Worm (Caenorhabditis elegans) whole organism, L2 larva: ENCODE measurements around the gene Y46G5A.7.
"Not testable (repeated sequence)": the region's sequence is repeated elsewhere in the genome, so short reads cannot be mapped to it uniquely, and the experiment has no call there.

Experiments used
- F13H6.1 ChIP-seq: sonication (generic microtip); optimal IDR thresholded peaks from 2 replicates; lab custom pipeline; 2016; ENCODE audit warnings: missing genetic modification characterization, missing compliant biosample characterization
- R02D3.7 ChIP-seq: fragments of 150-350 bp; optimal IDR thresholded peaks from 2 replicates; lab custom pipeline; 2014; ENCODE audit warnings: missing biosample characterization, missing genetic modification characterization
- Y55F3AM.14 ChIP-seq: fragments of 200-800 bp; sonication (Bioruptor generic); optimal IDR thresholded peaks from 2 replicates; lab custom pipeline; 2018; ENCODE audit warnings: mild to moderate bottlenecking, missing genetic modification characterization, missing compliant biosample characterization
- ZK546.5 ChIP-seq: sonication (generic microtip); optimal IDR thresholded peaks from 2 replicates; lab custom pipeline; 2017; ENCODE audit warnings: missing biosample characterization, missing genetic modification characterization
- alr-1 ChIP-seq: fragments of 150-350 bp; optimal IDR thresholded peaks from 2 replicates; lab custom pipeline; 2014; ENCODE audit warnings: missing biosample characterization, missing genetic modification characterization
- aly-2 ChIP-seq: fragments of 150-350 bp; optimal IDR thresholded peaks from 2 replicates; lab custom pipeline; 2014; ENCODE audit warnings: missing biosample characterization, missing genetic modification characterization
- blmp-1 ChIP-seq: sonication (generic microtip); optimal IDR thresholded peaks from 2 replicates; lab custom pipeline; 2017; ENCODE audit warnings: missing genetic modification characterization, mild to moderate bottlenecking, missing compliant biosample characterization, antibody characterized with exemption, moderate library complexity; ENCODE audit not compliant: insufficient read depth
- ceh-16 ChIP-seq: fragments of 150-350 bp; optimal IDR thresholded peaks from 2 replicates; lab custom pipeline; 2014; ENCODE audit warnings: missing biosample characterization, missing genetic modification characterization
- ceh-82 ChIP-seq: fragments of 150-350 bp; optimal IDR thresholded peaks from 2 replicates; lab custom pipeline; 2014; ENCODE audit warnings: missing biosample characterization, missing genetic modification characterization
- crh-2 ChIP-seq: sonication (generic microtip); optimal IDR thresholded peaks from 2 replicates; lab custom pipeline; 2017; ENCODE audit warnings: missing biosample characterization, missing genetic modification characterization
- dmd-4 ChIP-seq: sonication (generic microtip); optimal IDR thresholded peaks from 2 replicates; lab custom pipeline; 2017; ENCODE audit warnings: missing biosample characterization, missing genetic modification characterization
- elt-1 ChIP-seq: fragments of 150-350 bp; optimal IDR thresholded peaks from 2 replicates; lab custom pipeline; 2014; ENCODE audit warnings: missing biosample characterization, missing genetic modification characterization
- lin-11 ChIP-seq: fragments of 150-350 bp; sonication (generic microtip); optimal IDR thresholded peaks from 2 replicates; lab custom pipeline; 2014; ENCODE audit warnings: missing biosample characterization, missing genetic modification characterization, inconsistent platforms, mixed read lengths
- lin-13 ChIP-seq: fragments of 150-350 bp; optimal IDR thresholded peaks from 2 replicates; lab custom pipeline; 2014; ENCODE audit warnings: missing biosample characterization, missing genetic modification reagents, missing genetic modification characterization
- lsy-2 ChIP-seq, 2 experiments: fragments of 150-350 bp in 1 of 2; sonication (generic microtip) in 1 of 2; optimal IDR thresholded peaks; 2 replicates each; lab custom pipeline; 2014 to 2017; ENCODE audit warnings: missing biosample characterization in 2 of 2, missing genetic modification characterization in 2 of 2
- mab-5 ChIP-seq: fragments of 150-350 bp; optimal IDR thresholded peaks from 2 replicates; lab custom pipeline; 2014; ENCODE audit warnings: missing biosample characterization, missing genetic modification characterization
- mdl-1 ChIP-seq, 2 experiments: fragments of 150-350 bp in 1 of 2; sonication (generic microtip) in 1 of 2; optimal IDR thresholded peaks; 2 replicates each; lab custom pipeline; 2017; ENCODE audit warnings: missing biosample characterization in 2 of 2, missing genetic modification characterization in 2 of 2
- nhr-10 ChIP-seq: sonication (generic microtip); optimal IDR thresholded peaks from 2 replicates; lab custom pipeline; 2017; ENCODE audit warnings: missing biosample characterization, missing genetic modification characterization
- nhr-11 ChIP-seq: fragments of 150-350 bp; optimal IDR thresholded peaks from 2 replicates; lab custom pipeline; 2014; ENCODE audit warnings: missing biosample characterization, missing genetic modification characterization
- nhr-12 ChIP-seq: fragments of 150-350 bp; optimal IDR thresholded peaks from 2 replicates; lab custom pipeline; 2014; ENCODE audit warnings: missing biosample characterization, missing genetic modification characterization
- nhr-129 ChIP-seq: fragments of 150-350 bp; optimal IDR thresholded peaks from 2 replicates; lab custom pipeline; 2014; ENCODE audit warnings: missing biosample characterization, missing genetic modification characterization
- nhr-23 ChIP-seq: fragments of 150-350 bp; optimal IDR thresholded peaks from 2 replicates; lab custom pipeline; 2014; ENCODE audit warnings: missing biosample characterization, missing genetic modification reagents, missing genetic modification characterization
- nhr-237 ChIP-seq: fragments of 150-350 bp; optimal IDR thresholded peaks from 2 replicates; lab custom pipeline; 2014; ENCODE audit warnings: missing biosample characterization, missing genetic modification characterization
- nhr-25 ChIP-seq: fragments of 150-350 bp; sonication (generic microtip); optimal IDR thresholded peaks from 3 replicates; lab custom pipeline; 2014; ENCODE audit warnings: missing biosample characterization, missing genetic modification characterization
- nhr-6 ChIP-seq: fragments of 150-350 bp; optimal IDR thresholded peaks from 2 replicates; lab custom pipeline; 2014; ENCODE audit warnings: missing biosample characterization, missing genetic modification characterization
- sem-4 ChIP-seq: fragments of 150-350 bp; optimal IDR thresholded peaks from 2 replicates; lab custom pipeline; 2014; ENCODE audit warnings: missing biosample characterization, missing genetic modification reagents, missing genetic modification characterization
- skn-1 ChIP-seq: sonication (generic microtip); optimal IDR thresholded peaks from 2 replicates; lab custom pipeline; 2017; ENCODE audit warnings: missing biosample characterization, missing genetic modification characterization
- sma-9 ChIP-seq, 2 experiments: fragments of 150-350 bp in 1 of 2; sonication (generic microtip) in 1 of 2; optimal IDR thresholded peaks; 2 replicates each; lab custom pipeline; 2014 to 2016; ENCODE audit warnings: missing genetic modification characterization in 2 of 2, mild to moderate bottlenecking in 1 of 2, missing biosample characterization in 1 of 2, missing compliant biosample characterization in 1 of 2, missing genetic modification reagents in 1 of 2, moderate library complexity in 1 of 2
- unc-55 ChIP-seq: fragments of 150-350 bp; sonication (generic microtip); optimal IDR thresholded peaks from 3 replicates; lab custom pipeline; 2014; ENCODE audit warnings: missing biosample characterization, missing genetic modification reagents, missing genetic modification characterization
- zag-1 ChIP-seq: fragments of 150-350 bp; optimal IDR thresholded peaks from 2 replicates; lab custom pipeline; 2014; ENCODE audit warnings: missing biosample characterization, missing genetic modification characterization
- ztf-11 ChIP-seq: sonication (generic microtip); optimal IDR thresholded peaks from 2 replicates; lab custom pipeline; 2017; ENCODE audit warnings: missing biosample characterization, missing genetic modification characterization

The Y46G5A.7 gene

ce11 chrII:12767258-12767824 lies 11.2 kb upstream of the Y46G5A.7 start:
- no peak for TF ChIP-seq nhr-11
- no peak for TF ChIP-seq ztf-11 (tag; lab: Kevin White, UChicago)
- TF ChIP-seq, all 48 proteins: peak for 0

- no peak for TF ChIP-seq blmp-1
- no peak for TF ChIP-seq nhr-10 (tag; lab: Kevin White, UChicago)
- no peak for TF ChIP-seq zag-1 (tag; lab: Kevin White, UChicago)
- TF ChIP-seq F13H6.1 (tag; lab: Kevin White, UChicago), result no peak
- no peak for TF ChIP-seq dmd-4
- TF ChIP-seq lin-13 (GFP tag; lab: Kevin White, UChicago), result no peak
- TF ChIP-seq sma-9 (GFP tag; optimal IDR thresholded peaks at IDR 0.05; lab: Kevin White, UChicago), result no peak
- no peak for TF ChIP-seq sma-9 (tag; optimal IDR thresholded peaks at IDR 0.05; lab: Kevin White, UChicago)
- TF ChIP-seq R02D3.7 (tag; lab: Kevin White, UChicago), result no peak
- no peak for TF ChIP-seq mab-5 (tag; lab: Kevin White, UChicago)
Observed at ce11 chrII:12766443-12767188, 10.5 kb upstream of the Y46G5A.7 start.

- TF ChIP-seq mab-5 (tag; lab: Kevin White, UChicago) (no peak), alr-1 (no peak), nhr-12 (tag; lab: Kevin White, UChicago) (no peak), ceh-82 (tag; lab: Kevin White, UChicago) (no peak), blmp-1 (no peak), nhr-23 (tag; lab: Kevin White, UChicago) (no peak), nhr-129 (no peak), F13H6.1 (tag; lab: Kevin White, UChicago) (no peak), nhr-25 (tag; lab: Kevin White, UChicago) (no peak), elt-1 (no peak), ZK546.5 (tag; lab: Kevin White, UChicago) (no peak), ztf-11 (tag; lab: Kevin White, UChicago) (no peak), nhr-237 (tag; lab: Kevin White, UChicago) (no peak)
Observed at ce11 chrII:12764476-12764875, 8.3 kb upstream of the Y46G5A.7 start.

- no peak for TF ChIP-seq lin-11 (tag; lab: Kevin White, UChicago)
- TF ChIP-seq nhr-6 (tag; lab: Kevin White, UChicago), result no peak
- no peak for TF ChIP-seq ceh-16 (tag; lab: Kevin White, UChicago)
- no peak for TF ChIP-seq unc-55 (GFP tag; lab: Kevin White, UChicago)
- no peak for TF ChIP-seq blmp-1
- no peak for TF ChIP-seq R02D3.7 (tag; lab: Kevin White, UChicago)
- TF ChIP-seq nhr-129, result no peak
- no peak for TF ChIP-seq skn-1 (tag; lab: Kevin White, UChicago)
- no peak for TF ChIP-seq mdl-1 (tag; optimal IDR thresholded peaks at IDR 0.05; lab: Kevin White, UChicago)
- TF ChIP-seq lsy-2 (tag; optimal IDR thresholded peaks at IDR 0.05; lab: Kevin White, UChicago), result no peak
- TF ChIP-seq F13H6.1 (tag; lab: Kevin White, UChicago), result no peak
- TF ChIP-seq crh-2, result no peak
- TF ChIP-seq Y55F3AM.14 (GFP tag; lab: Kevin White, UChicago), result no peak
- TF ChIP-seq sem-4 (tag; lab: Kevin White, UChicago), result no peak
Observed at ce11 chrII:12760497-12760896, 4.4 kb upstream of the Y46G5A.7 start, which contains the start of gene cnp-2. Gene cnp-2, plus strand, starts transcription at chrII:12760797.

- not testable (repeated sequence) for TF ChIP-seq ztf-11 (tag; lab: Kevin White, UChicago); nhr-11; aly-2 (tag; lab: Kevin White, UChicago)
Observed at ce11 chrII:12753725-12754124, 2.4 kb downstream of the Y46G5A.7 start, which contains the start of gene Y46G5A.39. Gene Y46G5A.39, minus strand, starts transcription at chrII:12753825.
